Fruit fly (Drosophila melanogaster) whole organism, embryonic: Measurements from ENCODE around the gene Rcd2.

Experiments used
- Adf1 ChIP-seq: fragments of 200-800 bp; sonication (Bioruptor generic); IDR thresholded peaks from 2 replicates; pipeline ENCODE4 v1.3.6; 2022; ENCODE audit warnings: missing biosample characterization, missing genetic modification characterization
- CG10321 ChIP-seq: fragments of 200-800 bp; sonication (Bioruptor generic); IDR thresholded peaks from 2 replicates; pipeline ENCODE4 v1.3.6; 2022; ENCODE audit warnings: missing biosample characterization, missing genetic modification characterization
- CG10654 ChIP-seq: fragments of 200-800 bp; sonication (Bioruptor generic); optimal IDR thresholded peaks from 2 replicates; lab custom pipeline; 2016; ENCODE audit warnings: missing biosample characterization, missing genetic modification characterization
- CG10979 ChIP-seq: fragments of 200-800 bp; sonication (Bioruptor generic); optimal IDR thresholded peaks from 2 replicates; lab custom pipeline; 2018; ENCODE audit warnings: missing biosample characterization, mild to moderate bottlenecking, missing genetic modification characterization, moderate library complexity
- CG12219 ChIP-seq: fragments of 200-800 bp; sonication (Bioruptor generic); optimal IDR thresholded peaks from 3 replicates; lab custom pipeline; 2018; ENCODE audit warnings: missing biosample characterization, mild to moderate bottlenecking, missing genetic modification characterization
- CG1233 ChIP-seq: fragments of 200-800 bp; sonication (Bioruptor generic); optimal IDR thresholded peaks from 4 replicates; lab custom pipeline; 2018; ENCODE audit warnings: missing biosample characterization, mild to moderate bottlenecking, missing genetic modification characterization
- CG14014 ChIP-seq: fragments of 200-800 bp; sonication (Bioruptor generic); IDR thresholded peaks from 2 replicates; pipeline ENCODE4 v1.3.6; 2022; ENCODE audit warnings: missing biosample characterization, missing genetic modification characterization
- CG14441 ChIP-seq: fragments of 200-800 bp; sonication (Bioruptor generic); IDR thresholded peaks from 2 replicates; pipeline ENCODE4 v1.3.6; 2022; ENCODE audit warnings: missing biosample characterization, missing genetic modification characterization
- CG15696 ChIP-seq: fragments of 200-800 bp; sonication (Bioruptor generic); optimal IDR thresholded peaks from 2 replicates; lab custom pipeline; 2019; ENCODE audit warnings: missing biosample characterization, mild to moderate bottlenecking, missing genetic modification characterization, moderate library complexity
- CG17385 ChIP-seq: fragments of 200-800 bp; sonication (Bioruptor generic); optimal IDR thresholded peaks from 3 replicates; lab custom pipeline; 2018; ENCODE audit warnings: missing biosample characterization, mild to moderate bottlenecking, missing genetic modification characterization
- CG3065 ChIP-seq: fragments of 200-800 bp; sonication (Bioruptor generic); optimal IDR thresholded peaks from 2 replicates; lab custom pipeline; 2016; ENCODE audit warnings: missing biosample characterization, missing genetic modification characterization
- CG32532 ChIP-seq: fragments of 200-800 bp; sonication (Bioruptor generic); IDR thresholded peaks from 2 replicates; pipeline ENCODE4 v1.3.6; 2022; ENCODE audit warnings: missing biosample characterization, missing genetic modification characterization
- CG32772 ChIP-seq: fragments of 200-800 bp; sonication (Bioruptor generic); IDR thresholded peaks from 2 replicates; pipeline ENCODE4 v1.3.6; 2022; ENCODE audit warnings: missing biosample characterization, missing genetic modification characterization
- CG4360 ChIP-seq: fragments of 200-800 bp; sonication (Bioruptor generic); IDR thresholded peaks from 2 replicates; pipeline ENCODE4 v1.3.6; 2022; ENCODE audit warnings: missing biosample characterization, missing genetic modification characterization
- CG43689 ChIP-seq: fragments of 200-800 bp; sonication (Bioruptor generic); IDR thresholded peaks from 2 replicates; pipeline ENCODE4 v1.3.6; 2022; ENCODE audit warnings: missing biosample characterization, missing genetic modification characterization
- CG5180 ChIP-seq: fragments of 200-800 bp; sonication (Bioruptor generic); optimal IDR thresholded peaks from 3 replicates; lab custom pipeline; 2017; ENCODE audit warnings: missing biosample characterization, missing genetic modification characterization, mild to moderate bottlenecking, moderate library complexity, missing genetic modification reagents
- CG6765 ChIP-seq: fragments of 200-800 bp; sonication (Bioruptor generic); optimal IDR thresholded peaks from 3 replicates; lab custom pipeline; 2017; ENCODE audit warnings: missing biosample characterization, mild to moderate bottlenecking, missing genetic modification characterization
- CG7556 ChIP-seq: fragments of 200-800 bp; sonication (Bioruptor generic); optimal IDR thresholded peaks from 2 replicates; lab custom pipeline; 2017; ENCODE audit warnings: missing biosample characterization, mild to moderate bottlenecking, missing genetic modification characterization
- CG8281 ChIP-seq: fragments of 200-800 bp; sonication (Bioruptor generic); optimal IDR thresholded peaks from 2 replicates; lab custom pipeline; 2018; ENCODE audit warnings: missing biosample characterization, mild to moderate bottlenecking, missing genetic modification characterization, moderate library complexity
- CG8388 ChIP-seq: fragments of 200-800 bp; sonication (Bioruptor generic); optimal IDR thresholded peaks from 2 replicates; lab custom pipeline; 2019; ENCODE audit warnings: missing biosample characterization, mild to moderate bottlenecking, missing genetic modification characterization, moderate library complexity
- E2f1 ChIP-seq: fragments of 200-800 bp; sonication (Bioruptor generic); IDR thresholded peaks from 2 replicates; pipeline ENCODE4 v1.3.6; 2022; ENCODE audit warnings: missing biosample characterization, missing genetic modification characterization
- H2.0 ChIP-seq: fragments of 200-800 bp; sonication (Bioruptor generic); IDR thresholded peaks from 2 replicates; pipeline ENCODE4 v1.3.6; 2022; ENCODE audit warnings: missing biosample characterization, missing genetic modification characterization
- HmgZ ChIP-seq: fragments of 200-800 bp; sonication (Bioruptor generic); optimal IDR thresholded peaks from 2 replicates; lab custom pipeline; 2018; ENCODE audit warnings: missing biosample characterization, mild to moderate bottlenecking, missing genetic modification characterization
- Kr ChIP-seq: fragments of 200-800 bp; sonication (Bioruptor generic); optimal IDR thresholded peaks from 2 replicates; lab custom pipeline; 2017; ENCODE audit warnings: missing biosample characterization, mild to moderate bottlenecking, missing genetic modification characterization
- NFAT ChIP-seq: fragments of 200-800 bp; sonication (Bioruptor generic); IDR thresholded peaks from 2 replicates; pipeline ENCODE4 v1.3.6; 2022; ENCODE audit warnings: missing biosample characterization, missing genetic modification characterization
- Nf-YA ChIP-seq: fragments of 200-800 bp; sonication (Bioruptor generic); IDR thresholded peaks from 2 replicates; pipeline ENCODE4 v1.3.6; 2022; ENCODE audit warnings: missing biosample characterization, missing genetic modification characterization
- Oaz ChIP-seq: fragments of 200-800 bp; sonication (Bioruptor generic); IDR thresholded peaks from 2 replicates; pipeline ENCODE4 v1.3.6; 2022; ENCODE audit warnings: missing biosample characterization, missing genetic modification characterization
- Poxn ChIP-seq: fragments of 200-800 bp; sonication (Bioruptor generic); IDR thresholded peaks from 2 replicates; pipeline ENCODE4 v1.3.6; 2022; ENCODE audit warnings: missing biosample characterization, missing genetic modification characterization
- Ravus ChIP-seq: fragments of 200-800 bp; sonication (Bioruptor generic); IDR thresholded peaks from 2 replicates; pipeline ENCODE4 v1.3.6; 2022; ENCODE audit warnings: missing biosample characterization, missing genetic modification characterization
- Sin3A ChIP-seq: fragments of >200 bp; optimal IDR thresholded peaks from 2 replicates; lab custom pipeline; 2018
- amos ChIP-seq: fragments of 200-800 bp; sonication (Bioruptor generic); IDR thresholded peaks from 2 replicates; pipeline ENCODE4 v1.3.6; 2022; ENCODE audit warnings: missing biosample characterization, missing genetic modification characterization; ENCODE audit not compliant: partially characterized antibody
- bab2 ChIP-seq: fragments of 200-800 bp; sonication (Bioruptor generic); optimal IDR thresholded peaks from 2 replicates; lab custom pipeline; 2016; ENCODE audit warnings: missing biosample characterization, missing genetic modification characterization
- cato ChIP-seq: fragments of 200-800 bp; sonication (Bioruptor generic); optimal IDR thresholded peaks from 2 replicates; lab custom pipeline; 2016; ENCODE audit warnings: missing biosample characterization, missing genetic modification characterization, borderline replicate concordance
- croc ChIP-seq: fragments of 200-800 bp; sonication (Bioruptor generic); conservative IDR thresholded peaks from 3 replicates; pipeline ENCODE4 v1.3.6; 2022; ENCODE audit warnings: missing biosample characterization, missing genetic modification characterization
- cwo ChIP-seq: fragments of 200-800 bp; sonication (Bioruptor generic); optimal IDR thresholded peaks from 3 replicates; lab custom pipeline; 2017; ENCODE audit warnings: missing biosample characterization, missing genetic modification characterization, mild to moderate bottlenecking, moderate library complexity, missing genetic modification reagents
- ewg ChIP-seq: fragments of 200-800 bp; sonication (Bioruptor generic); optimal IDR thresholded peaks from 3 replicates; lab custom pipeline; 2017; ENCODE audit warnings: mild to moderate bottlenecking, missing biosample characterization, missing genetic modification reagents, missing genetic modification characterization
- fru ChIP-seq: fragments of >200 bp; optimal IDR thresholded peaks from 2 replicates; lab custom pipeline; 2017
- gem ChIP-seq: fragments of 200-800 bp; sonication (Bioruptor generic); optimal IDR thresholded peaks from 2 replicates; lab custom pipeline; 2019; ENCODE audit warnings: missing biosample characterization, mild to moderate bottlenecking, missing genetic modification characterization, moderate library complexity
- ham ChIP-seq: fragments of 200-800 bp; sonication (Bioruptor generic); IDR thresholded peaks from 2 replicates; pipeline ENCODE4 v1.3.6; 2022; ENCODE audit warnings: missing biosample characterization, missing genetic modification characterization
- inv ChIP-seq: fragments of 200-800 bp; sonication (Bioruptor generic); IDR thresholded peaks from 2 replicates; pipeline ENCODE4 v1.3.6; 2022; ENCODE audit warnings: missing biosample characterization, missing genetic modification characterization; ENCODE audit not compliant: partially characterized antibody
- ken ChIP-seq: fragments of 200-800 bp; sonication (Bioruptor generic); IDR thresholded peaks from 3 replicates; pipeline ENCODE4 v1.3.6; 2022; ENCODE audit warnings: missing biosample characterization, missing genetic modification characterization
- knrl ChIP-seq: fragments of 200-800 bp; sonication (Bioruptor generic); IDR thresholded peaks from 3 replicates; pipeline ENCODE4 v1.3.6; 2022; ENCODE audit warnings: missing biosample characterization, missing genetic modification characterization; ENCODE audit not compliant: partially characterized antibody
- nerfin-1 ChIP-seq: fragments of 200-800 bp; sonication (Bioruptor generic); optimal IDR thresholded peaks from 3 replicates; lab custom pipeline; 2019; ENCODE audit warnings: missing biosample characterization, mild to moderate bottlenecking, missing genetic modification characterization, moderate library complexity
- org-1 ChIP-seq: fragments of 200-800 bp; sonication (Bioruptor generic); optimal IDR thresholded peaks from 2 replicates; lab custom pipeline; 2017; ENCODE audit warnings: missing biosample characterization, missing genetic modification characterization
- pb ChIP-seq: fragments of 200-800 bp; sonication (Bioruptor generic); optimal IDR thresholded peaks from 3 replicates; lab custom pipeline; 2016; ENCODE audit warnings: missing biosample characterization, missing genetic modification characterization
- pnt ChIP-seq: fragments of 200-800 bp; sonication (Bioruptor generic); optimal IDR thresholded peaks from 3 replicates; lab custom pipeline; 2016; ENCODE audit warnings: missing biosample characterization, missing genetic modification characterization
- ranshi ChIP-seq: fragments of 200-800 bp; sonication (Bioruptor generic); IDR thresholded peaks from 2 replicates; pipeline ENCODE4 v1.3.6; 2022; ENCODE audit warnings: missing biosample characterization, missing genetic modification characterization
- sens-2 ChIP-seq: fragments of 200-800 bp; sonication (Bioruptor generic); IDR thresholded peaks from 2 replicates; pipeline ENCODE4 v1.3.6; 2022; ENCODE audit warnings: missing biosample characterization, missing genetic modification characterization
- sug ChIP-seq: fragments of 200-800 bp; optimal IDR thresholded peaks from 2 replicates; lab custom pipeline; 2019; ENCODE audit warnings: missing biosample characterization, mild to moderate bottlenecking, missing genetic modification characterization, moderate library complexity
- z ChIP-seq: fragments of 200-800 bp; sonication (Bioruptor generic); IDR thresholded peaks from 3 replicates; pipeline ENCODE4 v1.3.6; 2022; ENCODE audit warnings: missing biosample characterization, missing genetic modification characterization

Gene Rcd2

DNA sequence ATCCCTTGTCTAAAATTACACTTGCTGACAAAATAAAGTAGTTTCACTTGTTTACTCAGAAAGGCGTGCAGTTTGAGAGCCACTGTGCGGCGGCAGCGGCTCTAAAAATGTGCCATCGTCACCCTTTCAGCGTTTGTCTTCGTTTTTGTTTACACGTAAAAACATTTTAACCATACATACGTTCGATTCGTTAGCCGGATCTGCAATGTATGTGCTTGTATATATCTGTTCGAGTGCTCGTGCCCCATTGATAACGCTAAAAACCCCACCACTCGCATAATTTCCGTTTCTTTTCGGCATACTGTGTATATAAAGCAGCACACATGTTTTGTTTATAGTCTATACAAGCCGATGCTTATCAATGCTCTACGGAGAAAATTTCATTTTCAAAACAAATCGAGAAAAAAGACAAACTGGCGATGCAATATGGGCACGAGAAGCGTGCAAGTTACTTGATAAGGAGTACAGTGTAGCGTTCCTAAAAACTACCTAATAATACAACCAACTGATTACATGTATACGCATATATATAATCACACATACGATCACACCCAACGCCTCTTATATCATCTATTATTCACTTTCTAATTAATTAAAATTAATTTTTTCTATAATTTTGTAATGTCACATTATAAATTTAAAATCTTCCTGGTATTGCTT lies 23.6 kb downstream of the Rcd2 start (continued):
- TF ChIP-seq Poxn (GFP tag; lab: Robert Waterston, UW): no peak
- TF ChIP-seq CG8388 (GFP tag; lab: Kevin White, UChicago): peak; percentile 66
- peak; percentile 31; the same call in 1 of the 3 replicates for TF ChIP-seq knrl (GFP tag; lab: Robert Waterston, UW)
- TF ChIP-seq E2f1 (GFP tag; lab: Robert Waterston, UW): peak; percentile 32; the same call in 1 of the 2 replicates
- TF ChIP-seq Nf-YA (GFP tag; lab: Robert Waterston, UW): no peak
- no peak for TF ChIP-seq cato (GFP tag; lab: Kevin White, UChicago)
- TF ChIP-seq ken (GFP tag; lab: Robert Waterston, UW): 0 out of 3 replicates have a peak, but pooled peaks have one; percentile 12
- TF ChIP-seq CG12219: peak; percentile 12
- TF ChIP-seq CG14441 (GFP tag; lab: Robert Waterston, UW): peak; percentile 49; the same call in 1 of the 2 replicates
- TF ChIP-seq CG32772: peak; percentile 57
- no peak for TF ChIP-seq pnt (GFP tag; lab: Kevin White, UChicago)
- TF ChIP-seq CG4360 (GFP tag; lab: Robert Waterston, UW): no peak
- TF ChIP-seq CG14014 (GFP tag; lab: Robert Waterston, UW): peak; percentile 43; the same call in 1 of the 2 replicates
- TF ChIP-seq HmgZ (tag; lab: Kevin White, UChicago): no peak
- TF ChIP-seq Adf1 (GFP tag; lab: Robert Waterston, UW): peak; percentile 20; the same call in 1 of the 2 replicates
- TF ChIP-seq z (GFP tag; lab: Robert Waterston, UW): 0 out of 3 replicates have a peak, but pooled peaks have one; percentile 11
- TF ChIP-seq CG15696 (tag; lab: Kevin White, UChicago): peak; percentile 61
- TF ChIP-seq pb (GFP tag; lab: Kevin White, UChicago): no peak
- TF ChIP-seq CG3065 (GFP tag; lab: Kevin White, UChicago): no peak
- TF ChIP-seq NFAT: no peak
- no peak for TF ChIP-seq CG8281
- peak; percentile 57 for TF ChIP-seq cwo (GFP tag; lab: Kevin White, UChicago)
- no peak for TF ChIP-seq Ravus
- TF ChIP-seq sens-2 (GFP tag; lab: Robert Waterston, UW): no peak
- no peak; the same call in 1 of the 2 replicates for TF ChIP-seq CG32532 (GFP tag; lab: Robert Waterston, UW)
- TF ChIP-seq inv (GFP tag; lab: Robert Waterston, UW): no peak
- 0 out of 2 replicates have a peak, but pooled peaks have one; percentile 10 for TF ChIP-seq CG10321 (GFP tag; lab: Robert Waterston, UW)
- peak; percentile 47 for TF ChIP-seq sug (tag; lab: Kevin White, UChicago)
- TF ChIP-seq H2.0 (GFP tag; lab: Robert Waterston, UW): peak; percentile 29; the same call in 1 of the 2 replicates
- no peak for TF ChIP-seq ham (GFP tag; lab: Robert Waterston, UW)
- peak; percentile 91 for TF ChIP-seq Kr
- no peak for TF ChIP-seq bab2 (GFP tag; lab: Kevin White, UChicago)
- no peak for TF ChIP-seq org-1
- TF ChIP-seq CG6765 (GFP tag; lab: Kevin White, UChicago): no peak
- TF ChIP-seq CG10979 (tag; lab: Kevin White, UChicago): peak; percentile 59
- no peak for TF ChIP-seq Sin3A
- no peak for TF ChIP-seq CG43689 (GFP tag; lab: Robert Waterston, UW)
- TF ChIP-seq CG10654 (GFP tag; lab: Kevin White, UChicago): no peak
- peak; percentile 33 for TF ChIP-seq CG17385 (GFP tag; lab: Kevin White, UChicago)
- no peak for TF ChIP-seq Oaz (GFP tag; lab: Robert Waterston, UW)
- peak; percentile 31; the same call in 1 of the 2 replicates for TF ChIP-seq amos (GFP tag; lab: Robert Waterston, UW)
- TF ChIP-seq nerfin-1 (tag; lab: Kevin White, UChicago): no peak
- peak; percentile 56 for TF ChIP-seq CG1233
- TF ChIP-seq croc: no peak
- no peak for TF ChIP-seq ranshi (GFP tag; lab: Robert Waterston, UW)
- peak; percentile 66 for TF ChIP-seq CG7556 (GFP tag; lab: Kevin White, UChicago)
- no peak for TF ChIP-seq CG5180
- peak; percentile 75 for TF ChIP-seq gem (tag; lab: Kevin White, UChicago)
- no peak for TF ChIP-seq ewg (GFP tag; lab: Kevin White, UChicago)
- no peak for TF ChIP-seq fru
